Fruit fly (Drosophila melanogaster) whole organism, embryonic: ENCODE measurements around the gene Cep135.

Source experiments
- Abd-B ChIP-seq: fragments of 200-800 bp; sonication (Bioruptor generic); optimal IDR thresholded peaks from 2 replicates; lab custom pipeline; 2018; ENCODE audit warnings: missing biosample characterization, mild to moderate bottlenecking, missing genetic modification characterization, moderate library complexity
- B-H2 ChIP-seq: fragments of 200-800 bp; sonication (Bioruptor generic); optimal IDR thresholded peaks from 2 replicates; lab custom pipeline; 2018; ENCODE audit warnings: missing biosample characterization, mild to moderate bottlenecking, missing genetic modification characterization
- CG10209 ChIP-seq: fragments of 200-800 bp; sonication (Bioruptor generic); optimal IDR thresholded peaks from 3 replicates; lab custom pipeline; 2017; ENCODE audit warnings: missing biosample characterization, mild to moderate bottlenecking, missing genetic modification characterization, missing genetic modification reagents
- CG10366 ChIP-seq: fragments of 200-800 bp; sonication (Bioruptor generic); IDR thresholded peaks from 2 replicates; pipeline ENCODE4 v1.3.6; 2022; ENCODE audit warnings: missing biosample characterization, missing genetic modification characterization
- CG10462 ChIP-seq: fragments of 200-800 bp; sonication (Bioruptor generic); optimal IDR thresholded peaks from 2 replicates; lab custom pipeline; 2016; ENCODE audit warnings: missing biosample characterization, missing genetic modification characterization
- CG11247 ChIP-seq: fragments of 200-800 bp; sonication (Bioruptor generic); IDR thresholded peaks from 2 replicates; pipeline ENCODE4 v1.3.6; 2022; ENCODE audit warnings: missing biosample characterization, missing genetic modification characterization
- CG11696 ChIP-seq: fragments of 200-800 bp; sonication (Bioruptor generic); IDR thresholded peaks from 2 replicates; pipeline ENCODE4 v1.3.6; 2022; ENCODE audit warnings: missing biosample characterization, missing genetic modification characterization
- CG12744 ChIP-seq: fragments of 200-800 bp; sonication (Bioruptor generic); optimal IDR thresholded peaks from 2 replicates; lab custom pipeline; 2016; ENCODE audit warnings: missing biosample characterization, missing genetic modification characterization
- CG16815 ChIP-seq: fragments of 200-800 bp; sonication (Bioruptor generic); optimal IDR thresholded peaks from 3 replicates; lab custom pipeline; 2017; ENCODE audit warnings: missing biosample characterization, mild to moderate bottlenecking, missing genetic modification characterization
- CG18619 ChIP-seq: fragments of 200-800 bp; sonication (Bioruptor generic); optimal IDR thresholded peaks from 3 replicates; lab custom pipeline; 2017; ENCODE audit warnings: missing biosample characterization, mild to moderate bottlenecking, missing genetic modification characterization
- CG2678 ChIP-seq: fragments of 200-800 bp; sonication (Bioruptor generic); optimal IDR thresholded peaks from 3 replicates; lab custom pipeline; 2019; ENCODE audit warnings: missing biosample characterization, mild to moderate bottlenecking, missing genetic modification characterization, moderate library complexity
- CG2712 ChIP-seq: fragments of 200-800 bp; optimal IDR thresholded peaks from 3 replicates; lab custom pipeline; 2019; ENCODE audit warnings: missing biosample characterization, mild to moderate bottlenecking, missing genetic modification characterization, moderate library complexity
- CG2889 ChIP-seq: fragments of 200-800 bp; sonication (Bioruptor generic); IDR thresholded peaks from 3 replicates; pipeline ENCODE4 v1.3.6; 2022; ENCODE audit warnings: missing biosample characterization, missing genetic modification characterization
- CG3065 ChIP-seq: fragments of 200-800 bp; sonication (Bioruptor generic); optimal IDR thresholded peaks from 2 replicates; lab custom pipeline; 2016; ENCODE audit warnings: missing biosample characterization, missing genetic modification characterization
- CG31388 ChIP-seq: fragments of 200-800 bp; sonication (Bioruptor generic); optimal IDR thresholded peaks from 2 replicates; lab custom pipeline; 2016; ENCODE audit warnings: missing biosample characterization, missing genetic modification characterization
- CG33213 ChIP-seq: fragments of 200-800 bp; sonication (Bioruptor generic); optimal IDR thresholded peaks from 3 replicates; lab custom pipeline; 2016; ENCODE audit warnings: missing biosample characterization, missing genetic modification characterization
- CG4424 ChIP-seq: fragments of 200-800 bp; sonication (Bioruptor generic); optimal IDR thresholded peaks from 3 replicates; lab custom pipeline; 2016; ENCODE audit warnings: missing biosample characterization, missing genetic modification characterization
- CG4617 ChIP-seq: fragments of 200-800 bp; sonication (Bioruptor generic); optimal IDR thresholded peaks from 3 replicates; lab custom pipeline; 2016; ENCODE audit warnings: missing biosample characterization, missing genetic modification characterization, borderline replicate concordance
- CrebB ChIP-seq: fragments of 200-800 bp; sonication (Bioruptor generic); optimal IDR thresholded peaks from 3 replicates; lab custom pipeline; 2018; ENCODE audit warnings: missing biosample characterization, mild to moderate bottlenecking, missing genetic modification characterization
- Dad ChIP-seq: fragments of 200-800 bp; sonication (Bioruptor generic); optimal IDR thresholded peaks from 3 replicates; lab custom pipeline; 2016; ENCODE audit warnings: missing biosample characterization, missing genetic modification characterization
- Ets97D ChIP-seq: fragments of 200-800 bp; sonication (Bioruptor generic); optimal IDR thresholded peaks from 3 replicates; lab custom pipeline; 2016; ENCODE audit warnings: missing biosample characterization, missing genetic modification characterization
- Hr39 ChIP-seq: fragments of >200 bp; optimal IDR thresholded peaks from 2 replicates; lab custom pipeline; 2017
- Neu2 ChIP-seq: fragments of 200-800 bp; sonication (Bioruptor generic); optimal IDR thresholded peaks from 3 replicates; lab custom pipeline; 2016; ENCODE audit warnings: missing biosample characterization, missing genetic modification characterization, borderline replicate concordance
- Sry-β ChIP-seq: fragments of 200-800 bp; sonication (Bioruptor generic); optimal IDR thresholded peaks from 2 replicates; lab custom pipeline; 2018; ENCODE audit warnings: missing biosample characterization, mild to moderate bottlenecking, missing genetic modification characterization, moderate library complexity
- Usf ChIP-seq: fragments of 200-800 bp; sonication (Bioruptor generic); optimal IDR thresholded peaks from 2 replicates; lab custom pipeline; 2017; ENCODE audit warnings: missing genotype, missing biosample characterization, missing genetic modification characterization
- az2 ChIP-seq: fragments of 200-800 bp; sonication (Bioruptor generic); optimal IDR thresholded peaks from 3 replicates; lab custom pipeline; 2016; ENCODE audit warnings: missing biosample characterization, missing genetic modification characterization
- bowl ChIP-seq: fragments of 200-800 bp; sonication (Bioruptor generic); IDR thresholded peaks from 2 replicates; pipeline ENCODE4 v1.3.6; 2022; ENCODE audit warnings: missing biosample characterization, missing genetic modification characterization
- da ChIP-seq: fragments of 200-800 bp; sonication (Bioruptor generic); optimal IDR thresholded peaks from 2 replicates; lab custom pipeline; 2016; ENCODE audit warnings: missing biosample characterization, missing genetic modification characterization
- danr ChIP-seq: fragments of 200-800 bp; sonication (Bioruptor generic); IDR thresholded peaks from 2 replicates; pipeline ENCODE4 v1.3.6; 2022; ENCODE audit warnings: missing biosample characterization, missing genetic modification characterization
- dmrt11E ChIP-seq: fragments of 200-800 bp; sonication (Bioruptor generic); optimal IDR thresholded peaks from 3 replicates; lab custom pipeline; 2018; ENCODE audit warnings: missing biosample characterization, mild to moderate bottlenecking, missing genetic modification characterization, moderate library complexity
- emc ChIP-seq: fragments of 200-800 bp; sonication (Bioruptor generic); optimal IDR thresholded peaks from 2 replicates; lab custom pipeline; 2016; ENCODE audit warnings: missing biosample characterization, missing genetic modification characterization
- ftz-f1 ChIP-seq: fragments of 200-800 bp; sonication (Bioruptor generic); optimal IDR thresholded peaks from 2 replicates; lab custom pipeline; 2016; ENCODE audit warnings: missing biosample characterization, missing genetic modification characterization
- ind ChIP-seq: fragments of 200-800 bp; sonication (Bioruptor generic); optimal IDR thresholded peaks from 3 replicates; lab custom pipeline; 2016; ENCODE audit warnings: missing biosample characterization, missing genetic modification characterization
- kah ChIP-seq: fragments of 200-800 bp; sonication (Bioruptor generic); optimal IDR thresholded peaks from 2 replicates; lab custom pipeline; 2018; ENCODE audit warnings: missing biosample characterization, mild to moderate bottlenecking, missing genetic modification characterization
- pfk ChIP-seq: fragments of 200-800 bp; sonication (Bioruptor generic); optimal IDR thresholded peaks from 2 replicates; lab custom pipeline; 2018; ENCODE audit warnings: missing biosample characterization, mild to moderate bottlenecking, missing genetic modification characterization, moderate library complexity
- scrt ChIP-seq: fragments of 200-800 bp; sonication (Bioruptor generic); optimal IDR thresholded peaks from 2 replicates; lab custom pipeline; 2018; ENCODE audit warnings: missing biosample characterization, mild to moderate bottlenecking, missing genetic modification characterization, moderate library complexity
- sens ChIP-seq: fragments of 200-800 bp; sonication (Bioruptor generic); peaks from one replicate; lab custom pipeline; 2016; ENCODE audit warnings: missing biosample characterization, missing genetic modification characterization
- ssp ChIP-seq: fragments of 200-800 bp; sonication (Bioruptor generic); IDR thresholded peaks from 2 replicates; pipeline ENCODE4 v1.3.6; 2022; ENCODE audit warnings: missing biosample characterization, missing genetic modification characterization
- stwl ChIP-seq: fragments of 200-800 bp; sonication (Bioruptor generic); optimal IDR thresholded peaks from 3 replicates; lab custom pipeline; 2018; ENCODE audit warnings: missing biosample characterization, mild to moderate bottlenecking, missing genetic modification characterization, moderate library complexity
- tio ChIP-seq: fragments of 200-800 bp; sonication (Bioruptor generic); optimal IDR thresholded peaks from 2 replicates; lab custom pipeline; 2017; ENCODE audit warnings: missing biosample characterization, missing genetic modification characterization, inconsistent platforms
- tna ChIP-seq: fragments of 200-800 bp; sonication (Bioruptor generic); IDR thresholded peaks from 2 replicates; pipeline ENCODE4 v1.3.6; 2022; ENCODE audit warnings: missing biosample characterization, missing genetic modification characterization; ENCODE audit not compliant: partially characterized antibody
- tup ChIP-seq: fragments of 200-800 bp; sonication (Bioruptor generic); optimal IDR thresholded peaks from 2 replicates; lab custom pipeline; 2016; ENCODE audit warnings: missing biosample characterization, mild to moderate bottlenecking, missing genetic modification characterization, moderate library complexity
- unpg ChIP-seq: fragments of 200-800 bp; sonication (Bioruptor generic); optimal IDR thresholded peaks from 3 replicates; lab custom pipeline; 2018; ENCODE audit warnings: missing biosample characterization, mild to moderate bottlenecking, missing genetic modification characterization, moderate library complexity
- wek ChIP-seq: fragments of 200-800 bp; sonication (Bioruptor generic); optimal IDR thresholded peaks from 3 replicates; lab custom pipeline; 2018; ENCODE audit warnings: missing biosample characterization, mild to moderate bottlenecking, missing genetic modification characterization, moderate library complexity

Cep135 gene

dm6 chr3L:15142004-15142890 is 25.7 kb downstream of the Cep135 start, which contains the start of gene Pdi (continued):
- TF ChIP-seq wek (GFP tag; lab: Kevin White, UChicago) = peak; percentile 59
- peak; percentile 54 for TF ChIP-seq Dad (GFP tag; lab: Kevin White, UChicago)
- TF ChIP-seq CG16815 (GFP tag; lab: Kevin White, UChicago) = no peak
- TF ChIP-seq az2 (GFP tag; lab: Kevin White, UChicago) = no peak
- peak; percentile 69 for TF ChIP-seq CG33213 (GFP tag; lab: Kevin White, UChicago)
- no peak for TF ChIP-seq CG11247 (GFP tag; lab: Robert Waterston, UW)
- peak; percentile 64 for TF ChIP-seq pfk (GFP tag; lab: Kevin White, UChicago)
- peak; percentile 25; the same call in 1 of the 2 replicates for TF ChIP-seq ssp
- peak; percentile 47 for TF ChIP-seq CG2712
- TF ChIP-seq Sry-β (GFP tag; lab: Kevin White, UChicago) = no peak
- no peak for TF ChIP-seq CG4617 (GFP tag; lab: Kevin White, UChicago)
- TF ChIP-seq da (GFP tag; lab: Kevin White, UChicago) = no peak

DNA sequence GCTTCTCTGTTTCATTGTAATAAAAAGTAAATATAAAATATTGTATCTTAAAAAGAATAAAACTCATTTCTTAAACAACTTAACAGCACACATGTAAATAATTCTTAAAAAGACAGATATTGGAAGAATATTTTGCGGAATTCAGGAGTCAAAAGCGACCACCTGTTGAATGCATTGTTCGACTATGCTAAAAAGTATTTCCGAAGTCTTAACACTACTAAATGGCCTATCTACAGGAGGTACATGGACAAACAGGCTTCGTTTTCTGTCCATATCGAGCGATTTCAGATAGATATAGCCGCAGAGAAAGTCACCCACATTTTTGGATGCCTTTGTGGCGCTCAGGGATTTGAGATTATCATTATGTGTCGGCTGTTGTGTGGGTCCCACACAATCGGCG is 26.6 kb downstream of the Cep135 start:
- TF ChIP-seq ftz-f1 (GFP tag; lab: Kevin White, UChicago) (no peak), danr (GFP tag; lab: Robert Waterston, UW) (no peak), tna (GFP tag; lab: Robert Waterston, UW) (no peak), scrt (GFP tag; lab: Kevin White, UChicago) (peak; percentile 37), kah (GFP tag; lab: Kevin White, UChicago) (peak; percentile 94), CG31388 (GFP tag; lab: Kevin White, UChicago) (no peak), Neu2 (GFP tag; lab: Kevin White, UChicago) (peak; percentile 52), sens (peak; percentile 48), unpg (GFP tag; lab: Kevin White, UChicago) (no peak)

DNA sequence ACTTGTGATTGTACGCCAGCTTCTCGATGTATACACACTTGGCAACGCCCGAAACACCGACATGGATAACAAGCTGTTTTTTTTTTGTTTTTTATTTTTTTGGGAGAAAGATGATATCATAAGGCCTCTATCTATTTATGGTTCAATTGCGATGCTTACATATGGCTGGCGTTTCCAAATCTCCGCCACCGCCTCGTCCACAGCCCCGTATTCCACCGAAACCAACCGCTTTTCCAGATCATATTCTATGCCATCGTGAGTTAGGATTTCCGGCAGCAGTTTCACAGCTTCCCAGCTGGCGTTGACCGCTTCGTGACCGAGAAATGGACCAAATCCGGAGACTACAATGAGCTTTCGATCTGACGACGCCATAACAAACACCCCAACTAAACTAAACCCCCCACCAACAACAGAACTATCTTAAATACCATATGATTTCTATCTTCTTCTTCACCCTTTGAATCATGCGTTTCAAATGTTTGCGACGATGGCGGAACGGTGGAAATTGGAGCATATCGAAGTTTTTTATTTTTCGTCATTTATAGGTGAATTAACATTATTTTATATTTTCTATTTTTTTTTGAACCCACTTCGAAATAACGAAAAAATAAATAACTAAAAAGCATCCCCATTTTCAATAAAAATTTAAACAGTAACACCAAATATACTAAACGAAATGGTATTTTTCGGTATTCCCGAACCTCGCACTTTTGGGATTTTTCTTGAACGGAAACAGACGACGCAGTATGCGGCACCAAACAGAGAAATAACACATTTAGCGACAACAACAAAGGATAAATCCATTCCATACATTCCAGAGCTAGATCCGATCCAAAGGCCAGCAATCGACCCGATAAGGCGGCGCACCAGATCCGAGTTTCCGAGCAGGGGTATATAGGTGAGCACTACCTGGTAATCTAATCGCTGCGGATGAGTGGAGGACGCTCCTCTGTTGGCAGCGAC is 27.4 kb downstream of the Cep135 start, which contains the start of the genes CG32147 and Pex3:
TSS of gene CG32147 (minus strand) at position 422 of the 963 bp plus-strand sequence.
TSS of gene Pex3 (plus strand) at position 718 of the 963 bp plus-strand sequence.
- TF ChIP-seq CG10366 (no peak), Hr39 (lab: Kevin White, UChicago) (no peak), B-H2 (no peak), Abd-B (GFP tag; lab: Kevin White, UChicago) (no peak), emc (no peak), tio (GFP tag; lab: Kevin White, UChicago) (no peak), CG2889 (GFP tag; lab: Robert Waterston, UW) (no peak), stwl (tag; lab: Kevin White, UChicago) (peak; percentile 72), scrt (GFP tag; lab: Kevin White, UChicago) (no peak), CG10462 (GFP tag; lab: Kevin White, UChicago) (no peak), Neu2 (GFP tag; lab: Kevin White, UChicago) (no peak), bowl (no peak), Usf (GFP tag; lab: Kevin White, UChicago) (no peak), CG2678 (tag; lab: Kevin White, UChicago) (no peak), Ets97D (peak; percentile 58), dmrt11E (tag; lab: Kevin White, UChicago) (no peak), CG10209 (GFP tag; lab: Kevin White, UChicago) (no peak), ind (GFP tag; lab: Kevin White, UChicago) (no peak), CG12744 (GFP tag; lab: Kevin White, UChicago) (no peak), CG11696 (GFP tag; lab: Robert Waterston, UW) (no peak), tup (no peak), CG18619 (GFP tag; lab: Kevin White, UChicago) (no peak), CG3065 (no peak), CG4424 (GFP tag; lab: Kevin White, UChicago) (no peak), CrebB (tag; lab: Kevin White, UChicago) (no peak)
